Fruit fly (Drosophila melanogaster) Kc167 (cell line): ENCODE measurements around the gene CG9626.

Source experiments
- Myc ChIP-seq: fragments of >200 bp; optimal IDR thresholded peaks from 2 replicates; lab custom pipeline; 2017; ENCODE audit warnings: missing external identifiers
- Sin3A ChIP-seq: fragments of >200 bp; optimal IDR thresholded peaks from 2 replicates; lab custom pipeline; 2018; ENCODE audit warnings: missing external identifiers
- h ChIP-seq: fragments of >200 bp; optimal IDR thresholded peaks from 3 replicates; lab custom pipeline; 2018; ENCODE audit warnings: missing external identifiers
- insv ChIP-seq: fragments of >200 bp; optimal IDR thresholded peaks from 3 replicates; lab custom pipeline; 2018; ENCODE audit warnings: missing external identifiers
- psq ChIP-seq: fragments of >200 bp; optimal IDR thresholded peaks from 2 replicates; lab custom pipeline; 2017; ENCODE audit warnings: missing external identifiers
- ttk ChIP-seq: sonication (Bioruptor generic); optimal IDR thresholded peaks from 2 replicates; lab custom pipeline; 2017; ENCODE audit warnings: missing external identifiers

- TF ChIP-seq Sin3A (lab: Kevin White, UChicago) (no peak), insv (no peak), psq (lab: Kevin White, UChicago) (no peak), ttk (no peak), Myc (lab: Kevin White, UChicago) (no peak), h (lab: Kevin White, UChicago) (no peak)
Observed at dm6 chr3R:8282727-8283126, 18.1 kb downstream of the CG9626 start.
